Worm (Caenorhabditis elegans) whole organism, L4 larva: ENCODE measurements around the gene gad-3.
A peak's percentile ranks its signal among the peaks of the same experiment; 100 is the strongest.

Experiments
- egl-43 ChIP-seq: fragments of 200-800 bp; sonication (Bioruptor generic); IDR thresholded peaks from 2 replicates; pipeline ENCODE4 v1.3.6; 2022; ENCODE audit warnings: missing genetic modification reagents, missing genetic modification characterization, missing compliant biosample characterization
- fkh-10 ChIP-seq: fragments of 150-350 bp; optimal IDR thresholded peaks from 2 replicates; lab custom pipeline; 2014; ENCODE audit warnings: missing biosample characterization, missing genetic modification reagents, missing genetic modification characterization
- hlh-30 ChIP-seq: sonication (generic microtip); optimal IDR thresholded peaks from 2 replicates; lab custom pipeline; 2017; ENCODE audit warnings: antibody characterized with exemption, mild to moderate bottlenecking, missing genetic modification characterization, missing compliant biosample characterization; ENCODE audit not compliant: insufficient read depth
- lin-15B ChIP-seq: fragments of 150-350 bp; sonication (generic microtip); optimal IDR thresholded peaks from 3 replicates; lab custom pipeline; 2014; ENCODE audit warnings: missing biosample characterization, missing genetic modification characterization
- nhr-28 ChIP-seq: fragments of 150-350 bp; optimal IDR thresholded peaks from 2 replicates; lab custom pipeline; 2014; ENCODE audit warnings: missing biosample characterization, missing genetic modification characterization
- rbr-2 ChIP-seq: sonication (generic microtip); optimal IDR thresholded peaks from 2 replicates; lab custom pipeline; 2016; ENCODE audit warnings: missing genotype, missing genetic modification characterization, missing compliant biosample characterization
- snpc-1.2 ChIP-seq: fragments of 200-800 bp; sonication (Bioruptor generic); IDR thresholded peaks from 2 replicates; pipeline ENCODE4 v1.3.6; 2022; ENCODE audit warnings: missing genetic modification reagents, missing genetic modification characterization, missing compliant biosample characterization
- spr-1 ChIP-seq: sonication (generic microtip); optimal IDR thresholded peaks from 2 replicates; lab custom pipeline; 2016; ENCODE audit warnings: mild to moderate bottlenecking, missing genetic modification characterization, missing compliant biosample characterization
- tag-97 ChIP-seq: fragments of 200-800 bp; sonication (Bioruptor generic); IDR thresholded peaks from 2 replicates; pipeline ENCODE4 v1.3.6; 2022; ENCODE audit warnings: missing genetic modification characterization, missing compliant biosample characterization
- unc-130 ChIP-seq: sonication (generic microtip); optimal IDR thresholded peaks from 2 replicates; lab custom pipeline; 2016; ENCODE audit warnings: missing genetic modification reagents, missing genetic modification characterization, missing compliant biosample characterization
- unc-62 ChIP-seq, 3 experiments: fragments of 150-350 bp in 1 of 3; sonication (generic microtip); optimal IDR thresholded peaks in 2 of 3; peaks in 1 of 3; 1 replicate in 1 of 3; 2 replicates in 2 of 3; lab custom pipeline; 2014 to 2017; ENCODE audit warnings: missing biosample characterization in 3 of 3, missing genetic modification characterization in 3 of 3, missing genetic modification reagents in 3 of 3, missing genotype in 1 of 3
- vab-7 ChIP-seq: fragments of 200-800 bp; sonication (Bioruptor generic); IDR thresholded peaks from 2 replicates; pipeline ENCODE4 v1.3.6; 2022; ENCODE audit warnings: missing genetic modification reagents, missing genetic modification characterization, missing compliant biosample characterization
- zfp-2 ChIP-seq: sonication (generic microtip); optimal IDR thresholded peaks from 2 replicates; lab custom pipeline; 2016; ENCODE audit warnings: mild to moderate bottlenecking, missing genetic modification characterization, missing compliant biosample characterization
- ztf-11 ChIP-seq: fragments of 150-350 bp; optimal IDR thresholded peaks from 2 replicates; lab custom pipeline; 2014; ENCODE audit warnings: missing biosample characterization, missing genetic modification characterization

ce11 chrV:9218655-9219389 is 46.0 kb upstream of the gad-3 start:
- TF ChIP-seq rbr-2 (tag; lab: Kevin White, UChicago) (no peak), unc-62 (GFP tag; optimal IDR thresholded peaks at IDR 0.05 in 1 of 2; lab: Kevin White, UChicago) (peak in 1 of 2 experiments; percentile 99), unc-62 (tag; optimal IDR thresholded peaks at IDR 0.05; lab: Kevin White, UChicago) (no peak), zfp-2 (tag; lab: Kevin White, UChicago) (no peak), egl-43 (GFP tag; lab: Robert Waterston, UW) (no peak), vab-7 (GFP tag; lab: Robert Waterston, UW) (no peak), unc-130 (GFP tag; lab: Kevin White, UChicago) (no peak), nhr-28 (tag; lab: Kevin White, UChicago) (no peak), lin-15B (tag; lab: Kevin White, UChicago) (no peak), ztf-11 (no peak), hlh-30 (tag; lab: Kevin White, UChicago) (no peak), tag-97 (no peak), fkh-10 (GFP tag; lab: Kevin White, UChicago) (peak; percentile 10), snpc-1.2 (GFP tag; lab: Robert Waterston, UW) (no peak), spr-1 (tag; lab: Kevin White, UChicago) (no peak)
